Fruit fly (Drosophila melanogaster) whole organism, embryonic: Measurements from ENCODE around the gene CG46458.

Experiments
- CG3407 ChIP-seq: fragments of 200-800 bp; sonication (Bioruptor generic); optimal IDR thresholded peaks from 2 replicates; lab custom pipeline; 2018; ENCODE audit warnings: missing biosample characterization, mild to moderate bottlenecking, missing genetic modification characterization
- kni ChIP-seq: fragments of 200-800 bp; sonication (Bioruptor generic); optimal IDR thresholded peaks from 3 replicates; lab custom pipeline; 2017; ENCODE audit warnings: mild to moderate bottlenecking, missing biosample characterization, missing genetic modification reagents, missing genetic modification characterization

DNA sequence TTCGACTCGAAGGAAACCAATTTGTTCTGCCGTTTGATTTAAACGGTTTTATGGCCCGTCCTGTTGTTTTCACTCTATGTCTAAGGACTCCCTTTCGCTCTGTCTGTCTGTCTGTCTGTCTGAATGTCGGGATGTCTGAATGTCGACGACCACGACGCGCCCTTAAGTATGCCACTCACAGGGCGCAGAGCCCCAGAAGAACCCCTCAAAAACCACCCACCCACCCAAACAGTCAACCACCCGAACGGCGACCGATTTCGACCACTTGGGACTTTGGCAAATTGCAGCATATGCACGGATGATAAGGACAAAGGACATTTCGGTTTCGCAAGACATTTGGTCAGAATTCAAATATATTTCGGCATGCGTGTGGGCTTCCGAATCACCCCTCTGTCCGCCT lies 32.7 kb upstream of the CG46458 start:
- TF ChIP-seq kni (GFP tag; lab: Kevin White, UChicago) (no peak), CG3407 (GFP tag; lab: Kevin White, UChicago) (no peak)
